Fruit fly (Drosophila melanogaster): ENCODE results near the gene CG13841.

CG13841 gene

DNA sequence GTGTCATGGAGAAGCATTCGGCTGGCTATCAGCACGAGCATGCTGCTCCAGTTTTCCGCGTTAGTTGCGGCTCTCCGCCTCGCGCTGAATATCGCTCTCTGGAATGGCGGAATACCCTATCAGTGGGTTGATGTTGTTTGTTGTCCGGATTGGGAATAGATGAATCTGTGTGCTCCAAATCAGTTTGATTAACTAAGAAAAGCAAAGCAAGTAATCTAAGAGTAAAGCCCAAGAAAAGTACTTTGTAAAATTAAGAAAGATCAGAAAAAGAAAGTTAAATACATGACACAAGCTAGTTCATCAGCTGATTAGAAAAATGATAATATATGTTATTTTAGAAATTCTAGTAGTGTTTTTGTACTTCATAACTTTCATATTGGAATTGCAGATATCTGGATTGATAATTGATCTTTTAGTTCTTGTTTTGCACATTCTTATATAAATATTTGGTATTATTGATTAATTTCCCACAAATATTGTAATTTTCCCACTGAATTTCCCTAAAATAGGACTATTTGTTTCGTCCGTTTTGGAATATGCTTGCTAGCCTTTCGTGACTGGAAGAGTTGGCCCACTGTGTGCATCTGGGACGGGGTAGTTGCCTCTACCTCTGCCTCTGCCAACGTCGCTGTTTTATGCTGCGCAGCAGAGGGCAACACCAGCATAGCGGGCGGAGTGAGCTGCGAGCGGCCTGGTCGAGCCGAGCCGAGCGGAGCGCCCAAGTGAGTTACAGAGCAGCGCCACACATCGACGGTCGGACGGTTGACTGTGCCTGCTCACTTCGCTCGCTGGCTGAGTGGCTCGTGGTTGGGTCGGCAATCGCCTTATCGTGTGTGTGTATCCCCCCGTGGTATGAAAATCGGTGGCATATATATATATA is 13.4 kb downstream of the CG13841 start (continued):
- TF ChIP-seq run (tag; optimal IDR thresholded peaks at IDR 0.05) (peak; percentile 15), CG17912 (GFP tag; optimal IDR thresholded peaks at IDR 0.05) (no peak), crc (GFP tag; optimal IDR thresholded peaks at IDR 0.05) (peak; percentile 48), Dfd (GFP tag; optimal IDR thresholded peaks at IDR 0.05) (peak in 1 of 2 experiments; percentile 78), ATbp (GFP tag; optimal IDR thresholded peaks at IDR 0.05) (peak; percentile 52), CG18011 (GFP tag; optimal IDR thresholded peaks at IDR 0.05) (peak; percentile 25), CG6813 (GFP tag; optimal IDR thresholded peaks at IDR 0.05) (peak; percentile 51), NFAT (GFP tag; IDR thresholded peaks at IDR 0.05) (peak; percentile 79), CG18599 (GFP tag; optimal IDR thresholded peaks at IDR 0.05) (peak; percentile 23), Tbp (GFP tag; optimal IDR thresholded peaks at IDR 0.05) (no peak), CG8388 (GFP tag; optimal IDR thresholded peaks at IDR 0.05) (peak; percentile 52), CG3995 (GFP tag; optimal IDR thresholded peaks at IDR 0.05) (no peak), Vsx1 (GFP tag; optimal IDR thresholded peaks at IDR 0.05) (peak; percentile 51), ara (GFP tag; IDR thresholded peaks at IDR 0.05) (peak; percentile 39; the same call in 1 of the 2 replicates), HmgZ (tag; optimal IDR thresholded peaks at IDR 0.05) (no peak), zfh2 (GFP tag; optimal IDR thresholded peaks at IDR 0.05) (peak; percentile 58), CG3838 (GFP tag; optimal IDR thresholded peaks at IDR 0.05) (no peak), CG4730 (GFP tag; IDR thresholded peaks at IDR 0.05) (peak; percentile 27), sd (tag; optimal IDR thresholded peaks at IDR 0.05) (no peak), Pdp1 (GFP tag; optimal IDR thresholded peaks at IDR 0.05) (peak; percentile 8 to 55), CG8359 (GFP tag; optimal IDR thresholded peaks at IDR 0.05; ENCODE audit: borderline replicate concordance) (no peak), CG12219 (GFP tag; optimal IDR thresholded peaks at IDR 0.05) (peak; percentile 5), h (optimal IDR thresholded peaks at IDR 0.05) (no peak), crp (GFP tag; optimal IDR thresholded peaks at IDR 0.05) (peak in 1 of 2 experiments; percentile 1), sc (optimal IDR thresholded peaks at IDR 0.05) (no peak), sc (GFP tag; optimal IDR thresholded peaks at IDR 0.05) (peak; percentile 32), Myb (GFP tag; optimal IDR thresholded peaks at IDR 0.05) (peak; percentile 17), CG1792 (GFP tag; optimal IDR thresholded peaks at IDR 0.05) (peak; percentile 1), CG11723 (GFP tag; optimal IDR thresholded peaks at IDR 0.05) (peak; percentile 46), chm (GFP tag; IDR thresholded peaks at IDR 0.05) (peak; percentile 83), CG1233 (GFP tag; optimal IDR thresholded peaks at IDR 0.05) (peak; percentile 66), CG11696 (GFP tag; IDR thresholded peaks at IDR 0.05) (no peak), nom (GFP tag; optimal IDR thresholded peaks at IDR 0.05) (no peak), ssp (GFP tag; IDR thresholded peaks at IDR 0.05) (peak; percentile 37; the same call in 1 of the 2 replicates), Atf6 (GFP tag; IDR thresholded peaks at IDR 0.05) (no peak), H2.0 (GFP tag; IDR thresholded peaks at IDR 0.05) (peak; percentile 58), MBD-R2 (GFP tag; IDR thresholded peaks at IDR 0.05) (peak; percentile 23; the same call in 1 of the 2 replicates), CrebB (tag; optimal IDR thresholded peaks at IDR 0.05) (peak; percentile 11), caup (GFP tag; optimal IDR thresholded peaks at IDR 0.05; ENCODE audit: severe bottlenecking) (peak; percentile 9), Gsc (GFP tag; IDR thresholded peaks at IDR 0.05) (no peak), CG11695 (GFP tag; IDR thresholded peaks at IDR 0.05) (no peak), Sry-β (GFP tag; optimal IDR thresholded peaks at IDR 0.05) (no peak), CG17385 (GFP tag; optimal IDR thresholded peaks at IDR 0.05) (peak; percentile 49), lab (GFP tag; optimal IDR thresholded peaks at IDR 0.05) (peak; percentile 44), zen (tag; optimal IDR thresholded peaks at IDR 0.05) (no peak), CG4820 (GFP tag; optimal IDR thresholded peaks at IDR 0.05) (peak; percentile 63), hbn (GFP tag; IDR thresholded peaks at IDR 0.05; ENCODE audit: partially characterized antibody) (0 out of 2 replicates have a peak, but pooled peaks have one; percentile 32), pho (GFP tag; optimal IDR thresholded peaks at IDR 0.05) (peak; percentile 56)
